Worm (Caenorhabditis elegans): ENCODE results near the gene T17H7.7.

DNA sequence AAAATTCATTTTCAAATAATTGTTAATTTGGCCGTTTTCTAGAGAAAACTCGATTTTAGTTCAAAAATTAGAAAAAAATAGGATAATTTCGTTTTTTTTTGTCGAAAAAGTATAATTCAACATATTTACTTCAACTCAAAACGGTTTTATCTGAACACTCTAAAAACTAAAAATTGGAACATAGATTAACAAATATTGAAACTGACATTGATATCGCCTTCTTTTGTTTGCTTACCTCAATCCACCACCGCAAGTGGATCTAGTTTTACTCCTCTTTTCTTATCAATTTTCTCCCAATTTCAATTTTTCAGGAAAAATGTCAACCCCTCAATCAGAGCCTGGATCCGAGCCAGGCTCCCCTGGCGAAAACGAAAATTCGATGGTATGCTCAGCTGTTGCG, 7.0 kb upstream of the T17H7.7 start, which contains the start of gene ptl-1:
- no peak for TF ChIP-seq him-1 (tag; optimal IDR thresholded peaks at IDR 0.05)
- no peak for TF ChIP-seq W03F9.2 (tag; optimal IDR thresholded peaks at IDR 0.05)
